Worm (Caenorhabditis elegans): ENCODE results near the gene F08F8.7.

DNA sequence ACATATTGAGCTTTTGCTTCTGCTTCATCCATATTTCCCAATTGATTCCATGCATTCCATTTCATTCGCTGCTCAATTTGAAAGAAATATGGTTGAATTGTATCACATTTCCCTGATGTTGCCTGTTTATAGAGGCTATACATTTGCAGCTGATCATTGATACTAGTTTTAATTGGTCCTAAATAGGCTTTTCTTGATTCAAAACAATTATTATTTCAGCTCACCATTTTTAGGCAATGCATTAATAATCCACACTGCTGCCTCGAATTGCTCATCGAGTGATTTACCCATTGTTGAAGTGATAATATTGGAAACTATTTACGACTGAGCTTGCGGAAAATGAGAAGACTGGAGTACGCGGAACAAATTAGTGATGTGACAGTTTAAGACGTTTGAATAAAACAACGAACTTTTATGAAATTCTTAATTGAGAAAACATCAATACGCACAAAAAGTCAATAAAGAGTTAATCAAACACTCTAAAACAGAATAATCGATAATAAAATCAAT lies 38.3 kb downstream of the F08F8.7 start, which contains the start of gene acbp-4:
- no peak for TF ChIP-seq lin-1 (GFP tag; IDR thresholded peaks at IDR 0.05)
- no peak for TF ChIP-seq mxl-2 (GFP tag; conservative IDR thresholded peaks at IDR 0.05)
